Fruit fly (Drosophila melanogaster): ENCODE data around the gene CG14420.

The CG14420 gene

DNA sequence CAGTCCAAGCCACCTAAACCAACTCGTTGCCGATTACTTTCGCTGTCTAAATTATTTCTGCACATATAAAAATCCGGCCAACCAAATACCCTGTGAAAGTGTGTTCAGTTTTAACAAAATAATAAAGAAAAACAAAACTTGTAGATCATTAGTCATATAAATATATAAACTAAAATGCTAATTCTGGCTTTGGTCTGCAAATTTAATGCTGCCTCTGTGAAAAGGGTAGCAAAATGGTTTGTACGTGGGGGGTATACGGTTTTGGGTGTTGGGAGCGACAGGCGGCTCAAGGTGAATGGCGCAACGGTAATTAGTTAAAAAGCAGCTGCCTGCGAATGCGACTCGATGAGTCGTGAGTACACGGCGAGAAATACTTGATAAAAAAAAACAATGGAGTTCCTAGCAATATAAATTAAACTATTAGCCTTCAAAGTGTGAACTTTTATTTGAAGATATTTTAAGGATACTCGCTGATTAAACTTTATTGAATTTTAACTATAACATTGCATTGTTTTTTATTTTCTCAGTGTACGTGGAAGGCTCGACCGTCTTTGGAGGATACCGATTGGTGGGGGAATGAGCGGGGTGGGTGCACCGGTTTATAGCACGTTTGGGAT is 39.3 kb downstream of the CG14420 start:
- TF ChIP-seq psq (optimal IDR thresholded peaks at IDR 0.05) (no peak), usp (GFP tag; optimal IDR thresholded peaks at IDR 0.05) (no peak), pan (optimal IDR thresholded peaks at IDR 0.05) (no peak), Dll (optimal IDR thresholded peaks at IDR 0.05) (no peak), CG8478 (optimal IDR thresholded peaks at IDR 0.05) (no peak), EcR (GFP tag; optimal IDR thresholded peaks at IDR 0.05) (no peak)

DNA sequence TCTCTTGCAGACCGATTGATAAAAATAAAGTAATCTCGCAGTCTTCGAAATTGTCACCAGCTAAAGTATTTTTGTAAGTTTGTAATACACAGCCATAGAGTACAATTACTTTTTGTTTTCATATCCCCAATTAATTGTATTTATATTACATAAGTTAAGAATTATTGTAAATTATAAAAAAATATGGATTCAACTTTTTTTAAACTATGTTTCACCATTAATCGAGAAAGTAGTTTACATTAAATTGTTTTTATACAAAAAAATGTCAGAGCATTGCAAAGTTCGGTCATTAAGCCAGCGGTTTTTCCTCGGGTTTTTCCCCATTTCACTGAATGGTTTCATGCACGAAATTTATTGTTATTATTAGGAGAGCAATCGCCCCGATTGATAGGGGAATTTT is 41.6 kb downstream of the CG14420 start:
- TF ChIP-seq psq (optimal IDR thresholded peaks at IDR 0.05): no peak
- no peak for TF ChIP-seq Dll (optimal IDR thresholded peaks at IDR 0.05)
- no peak for TF ChIP-seq EcR (GFP tag; optimal IDR thresholded peaks at IDR 0.05)
- TF ChIP-seq usp (GFP tag; optimal IDR thresholded peaks at IDR 0.05): no peak
- no peak for TF ChIP-seq pan (optimal IDR thresholded peaks at IDR 0.05)
- no peak for TF ChIP-seq CG8478 (optimal IDR thresholded peaks at IDR 0.05)

DNA sequence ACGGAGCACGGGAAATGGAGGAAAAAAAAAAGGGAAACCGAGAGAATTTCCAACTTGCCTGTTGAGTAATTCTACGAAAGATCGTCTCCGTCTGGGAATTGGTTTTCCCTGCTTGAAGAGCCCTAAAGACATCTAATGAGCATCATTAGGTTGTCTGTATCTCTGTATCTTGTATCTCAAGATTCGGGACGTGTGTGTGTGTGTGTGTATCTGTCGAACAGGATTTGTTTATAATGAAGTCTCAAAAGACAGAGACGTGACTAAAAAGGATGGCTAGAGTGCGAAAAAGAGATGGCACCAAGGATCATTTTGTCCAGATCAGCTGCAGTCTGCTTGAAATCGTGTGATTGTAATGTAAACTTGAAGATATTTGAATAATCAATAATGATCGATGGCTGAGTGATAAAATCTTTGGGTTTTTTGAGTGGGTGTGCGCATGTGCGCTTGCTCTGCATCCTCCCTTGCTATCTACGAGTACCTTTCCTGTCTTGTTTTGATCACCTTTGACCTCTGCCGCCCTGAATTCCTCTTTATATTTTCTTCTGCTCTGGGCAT is 43.9 kb downstream of the CG14420 start:
- no peak for TF ChIP-seq pan (optimal IDR thresholded peaks at IDR 0.05)

DNA sequence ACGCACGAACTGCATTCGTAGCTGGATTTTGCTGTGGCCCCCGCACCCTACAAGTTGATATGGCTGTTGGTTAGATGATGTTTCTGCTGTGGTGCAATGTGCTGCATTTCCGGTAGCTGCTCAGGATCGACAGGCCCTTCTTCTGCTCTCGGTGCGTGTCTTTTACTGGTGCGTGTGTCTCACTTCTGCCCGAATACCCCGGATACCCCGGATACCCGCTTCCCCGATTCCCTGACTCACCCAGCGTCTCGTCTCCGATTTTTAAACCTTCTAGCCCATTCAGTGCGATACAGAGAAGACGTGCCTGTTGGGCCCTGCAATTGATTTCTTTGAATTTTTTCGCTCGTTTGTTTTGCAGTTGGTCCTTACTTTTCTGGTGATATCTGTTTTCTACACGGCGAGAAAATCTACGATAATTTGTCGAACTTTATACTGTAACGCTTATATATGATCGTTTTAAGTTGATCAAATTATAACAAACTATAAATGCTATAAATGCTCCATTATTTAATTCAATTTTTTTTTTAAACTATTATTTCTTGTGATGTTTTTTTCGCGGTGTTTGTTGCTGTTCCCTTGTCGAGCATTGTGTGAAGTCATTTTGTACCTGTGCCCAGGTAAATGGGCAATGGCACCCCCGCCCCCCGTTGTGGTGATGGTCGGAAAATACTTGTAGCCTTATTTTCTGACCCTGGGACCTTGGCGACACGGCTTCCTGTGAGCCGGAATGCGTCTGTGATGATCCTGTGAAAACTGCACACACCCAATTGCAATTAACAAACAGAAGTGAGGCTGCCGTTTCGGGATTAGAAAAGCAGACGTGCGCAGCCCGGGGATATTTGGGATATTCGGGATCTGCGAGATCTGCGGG is 46.5 kb downstream of the CG14420 start:
- TF ChIP-seq psq (optimal IDR thresholded peaks at IDR 0.05) (no peak), EcR (GFP tag; optimal IDR thresholded peaks at IDR 0.05) (no peak), pan (optimal IDR thresholded peaks at IDR 0.05) (no peak), Dll (optimal IDR thresholded peaks at IDR 0.05) (no peak), usp (GFP tag; optimal IDR thresholded peaks at IDR 0.05) (no peak), CG8478 (optimal IDR thresholded peaks at IDR 0.05) (no peak)

DNA sequence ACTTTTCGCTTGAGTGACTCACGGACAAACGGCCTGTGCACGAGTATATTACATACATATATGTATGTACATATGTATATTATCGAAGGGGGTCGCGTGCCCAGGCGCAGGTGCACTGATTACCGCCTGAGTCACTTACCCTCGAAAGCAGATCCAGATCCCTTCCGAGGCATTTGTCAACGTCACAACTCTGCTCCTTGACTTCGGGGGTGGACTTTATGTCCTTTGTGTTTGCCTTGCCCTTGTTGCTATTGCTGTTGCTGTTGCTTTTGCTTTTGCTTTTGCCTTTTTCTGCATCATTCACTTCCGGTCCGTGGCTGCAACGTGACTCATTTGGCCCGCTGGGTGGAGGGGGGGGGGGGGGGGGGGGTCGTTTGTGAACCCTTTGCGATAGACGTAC is 48.7 kb downstream of the CG14420 start:
- TF ChIP-seq usp (GFP tag; optimal IDR thresholded peaks at IDR 0.05): no peak
- no peak for TF ChIP-seq pan (optimal IDR thresholded peaks at IDR 0.05)
- TF ChIP-seq psq (optimal IDR thresholded peaks at IDR 0.05): no peak
- no peak for TF ChIP-seq Dll (optimal IDR thresholded peaks at IDR 0.05)
- no peak for TF ChIP-seq CG8478 (optimal IDR thresholded peaks at IDR 0.05)
- no peak for TF ChIP-seq EcR (GFP tag; optimal IDR thresholded peaks at IDR 0.05)

DNA sequence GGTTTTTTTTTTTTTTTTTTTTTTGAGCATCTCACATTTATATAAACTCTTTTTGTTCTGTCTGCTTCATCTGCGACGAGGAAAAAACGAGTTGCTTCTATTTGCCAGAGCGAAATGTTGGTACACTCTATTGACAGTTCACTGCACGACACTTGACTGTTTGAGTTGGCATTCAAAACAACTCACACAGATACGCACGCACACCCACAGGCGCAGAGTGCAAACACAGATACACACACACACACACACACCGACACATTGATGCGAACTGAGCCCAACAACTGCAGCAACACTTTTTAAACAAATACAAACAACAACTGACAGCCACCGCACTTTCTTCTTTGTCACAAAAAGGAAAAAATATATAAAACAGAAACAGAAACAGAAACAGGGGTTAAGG is 50.7 kb downstream of the CG14420 start:
- TF ChIP-seq psq (optimal IDR thresholded peaks at IDR 0.05) (no peak), usp (GFP tag; optimal IDR thresholded peaks at IDR 0.05) (no peak), Dll (optimal IDR thresholded peaks at IDR 0.05) (no peak), EcR (GFP tag; optimal IDR thresholded peaks at IDR 0.05) (no peak), pan (optimal IDR thresholded peaks at IDR 0.05) (no peak), CG8478 (optimal IDR thresholded peaks at IDR 0.05) (no peak)

Data from whole organism.